Worm (Caenorhabditis elegans): ENCODE data around the gene pqn-36.

DNA sequence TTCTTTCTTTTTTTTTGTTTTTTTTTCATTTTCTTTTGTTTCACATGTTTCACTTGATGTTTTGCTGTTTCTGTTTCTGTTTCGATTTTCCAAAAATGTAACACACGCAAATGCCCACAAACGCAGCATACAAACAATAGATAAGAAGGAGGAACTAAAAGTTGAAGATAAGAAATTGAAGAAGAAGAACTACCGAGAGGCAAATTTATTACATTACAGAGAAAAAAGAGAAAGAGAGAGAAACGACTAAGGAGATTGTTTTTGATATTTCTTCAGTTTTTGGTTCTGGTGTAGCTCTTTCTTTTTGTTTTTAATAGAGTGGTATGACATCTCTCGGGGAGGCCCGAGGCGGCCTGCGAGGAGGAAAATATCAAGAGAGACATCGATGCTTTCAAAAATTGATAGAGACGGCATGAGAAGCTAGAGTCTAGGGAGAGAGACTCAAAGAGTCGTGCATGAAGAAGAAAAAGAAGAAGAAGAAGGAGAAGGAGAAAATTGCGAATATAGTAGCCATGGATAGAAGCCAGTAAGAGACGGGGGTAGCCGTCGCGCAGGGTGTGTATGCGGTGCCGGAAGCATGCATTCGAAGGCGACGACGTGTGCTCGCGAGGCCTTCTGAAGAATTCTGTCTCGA is 41.8 kb downstream of the pqn-36 start:
- TF ChIP-seq B0310.2 (tag; optimal IDR thresholded peaks at IDR 0.05) (no peak), tbx-37 (GFP tag; conservative IDR thresholded peaks at IDR 0.05) (no peak), ama-1 (optimal IDR thresholded peaks at IDR 0.05) (no peak)
